Worm (Caenorhabditis elegans) whole organism, midembryonic: ENCODE measurements around the gene pxn-2.
A peak's percentile ranks its signal among the peaks of the same experiment; 100 is the strongest.

ENCODE experiments used
- T22C8.4 ChIP-seq: fragments of 200-800 bp; sonication (Bioruptor generic); IDR thresholded peaks from 2 replicates; pipeline ENCODE4 v1.3.6; 2022; ENCODE audit warnings: missing genetic modification characterization, missing compliant biosample characterization
- cog-1 ChIP-seq: sonication (generic microtip); optimal IDR thresholded peaks from 2 replicates; lab custom pipeline; 2016; ENCODE audit warnings: missing genetic modification characterization, missing compliant biosample characterization
- flt-1 ChIP-seq: fragments of 200-800 bp; sonication (Bioruptor generic); IDR thresholded peaks from 2 replicates; pipeline ENCODE4 v1.3.6; 2022; ENCODE audit warnings: missing genetic modification characterization, missing compliant biosample characterization
- klf-2 ChIP-seq: fragments of 200-800 bp; sonication (Bioruptor generic); conservative IDR thresholded peaks from 2 replicates; pipeline ENCODE4 v1.3.6; 2022; ENCODE audit warnings: missing genetic modification reagents, missing genetic modification characterization, missing compliant biosample characterization
- med-1 ChIP-seq: sonication (generic microtip); optimal IDR thresholded peaks from 2 replicates; lab custom pipeline; 2017; ENCODE audit warnings: missing genetic modification characterization, mild to moderate bottlenecking, missing compliant biosample characterization, antibody characterized with exemption, missing genetic modification reagents; ENCODE audit not compliant: insufficient read depth
- ref-1 ChIP-seq: fragments of 200-800 bp; sonication (Bioruptor generic); conservative IDR thresholded peaks from 2 replicates; pipeline ENCODE4 v1.3.6; 2022; ENCODE audit warnings: missing genetic modification reagents, missing genetic modification characterization, missing compliant biosample characterization
- tab-1 ChIP-seq: fragments of 200-800 bp; sonication (Bioruptor generic); IDR thresholded peaks from 2 replicates; pipeline ENCODE4 v1.3.6; 2022; ENCODE audit warnings: missing genetic modification characterization, missing compliant biosample characterization
- ztf-23 ChIP-seq: fragments of 200-800 bp; sonication (Bioruptor generic); IDR thresholded peaks from 2 replicates; pipeline ENCODE4 v1.3.6; 2022; ENCODE audit warnings: missing genetic modification reagents, missing genetic modification characterization, missing compliant biosample characterization
- ztf-29 ChIP-seq: fragments of 200-800 bp; sonication (Bioruptor generic); IDR thresholded peaks from 2 replicates; pipeline ENCODE4 v1.3.6; 2022; ENCODE audit warnings: missing genetic modification reagents, missing genetic modification characterization, missing compliant biosample characterization

pxn-2 gene

ce11 chrX:10981374-10981773 lies 2.3 kb upstream of the pxn-2 start:
- TF ChIP-seq T22C8.4 (GFP tag; lab: Robert Waterston, UW) (no peak), tab-1 (no peak), klf-2 (GFP tag; lab: Robert Waterston, UW) (no peak), cog-1 (tag; lab: Kevin White, UChicago) (no peak)

- TF ChIP-seq flt-1 (no peak), T22C8.4 (GFP tag; lab: Robert Waterston, UW) (no peak), klf-2 (GFP tag; lab: Robert Waterston, UW) (no peak), ztf-29 (GFP tag; lab: Robert Waterston, UW) (no peak), cog-1 (tag; lab: Kevin White, UChicago) (no peak), med-1 (GFP tag; lab: Kevin White, UChicago) (no peak), tab-1 (no peak), ref-1 (no peak), ztf-23 (GFP tag; lab: Robert Waterston, UW) (no peak)
Measured at ce11 chrX:10976447-10977196, 2.5 kb downstream of the pxn-2 start.

ce11 chrX:10971118-10971517 lies 8.0 kb downstream of the pxn-2 start:
- TF ChIP-seq med-1 (GFP tag; lab: Kevin White, UChicago) (no peak), cog-1 (tag; lab: Kevin White, UChicago) (no peak), flt-1 (no peak), ref-1 (no peak), klf-2 (GFP tag; lab: Robert Waterston, UW) (no peak), T22C8.4 (GFP tag; lab: Robert Waterston, UW) (no peak), ztf-29 (GFP tag; lab: Robert Waterston, UW) (no peak), ztf-23 (GFP tag; lab: Robert Waterston, UW) (no peak), tab-1 (no peak)

ce11 chrX:10970629-10971028 lies 8.5 kb downstream of the pxn-2 start, which contains the start of gene K09C8.8:
TSS of gene K09C8.8 (plus strand) at chrX:10970929.
- TF ChIP-seq klf-2 (GFP tag; lab: Robert Waterston, UW) (no peak), ref-1 (no peak), ztf-23 (GFP tag; lab: Robert Waterston, UW) (no peak), cog-1 (tag; lab: Kevin White, UChicago) (no peak), tab-1 (no peak), flt-1 (no peak), ztf-29 (GFP tag; lab: Robert Waterston, UW) (no peak), med-1 (GFP tag; lab: Kevin White, UChicago) (no peak)

- TF ChIP-seq med-1 (GFP tag; lab: Kevin White, UChicago) (no peak), ztf-29 (GFP tag; lab: Robert Waterston, UW) (no peak), tab-1 (no peak), T22C8.4 (GFP tag; lab: Robert Waterston, UW) (no peak), ztf-23 (GFP tag; lab: Robert Waterston, UW) (no peak), ref-1 (no peak), klf-2 (GFP tag; lab: Robert Waterston, UW) (no peak), cog-1 (tag; lab: Kevin White, UChicago) (no peak), flt-1 (no peak)
Measured at ce11 chrX:10967698-10968097, 11.4 kb downstream of the pxn-2 start, which contains the start of gene K09C8.9. TSS of gene K09C8.9 (minus strand) at chrX:10967798.

- no peak for TF ChIP-seq med-1 (GFP tag; lab: Kevin White, UChicago)
- TF ChIP-seq flt-1 = no peak
- TF ChIP-seq T22C8.4 (GFP tag; lab: Robert Waterston, UW) = no peak
- no peak for TF ChIP-seq ref-1
- no peak for TF ChIP-seq cog-1 (tag; lab: Kevin White, UChicago)
- TF ChIP-seq tab-1 = no peak
- TF ChIP-seq klf-2 (GFP tag; lab: Robert Waterston, UW) = no peak
- TF ChIP-seq ztf-29 (GFP tag; lab: Robert Waterston, UW) = no peak
- TF ChIP-seq ztf-23 (GFP tag; lab: Robert Waterston, UW) = no peak
Measured at ce11 chrX:10966251-10966650, 12.8 kb downstream of the pxn-2 start, which contains the start of gene lge-1. TSS of gene lge-1 (plus strand) at chrX:10966551.

- no peak for TF ChIP-seq tab-1
Measured at ce11 chrX:10965508-10965907, 13.6 kb downstream of the pxn-2 start.

ce11 chrX:10963453-10964046 lies 15.5 kb downstream of the pxn-2 start, which contains the start of gene nas-10:
TSS of gene nas-10 (minus strand) at chrX:10963503.
- TF ChIP-seq tab-1 = peak; percentile 90
- TF ChIP-seq ztf-29 (GFP tag; lab: Robert Waterston, UW) = peak; percentile 82
- peak; percentile 95 for TF ChIP-seq flt-1
- no peak for TF ChIP-seq med-1 (GFP tag; lab: Kevin White, UChicago)
- peak; percentile 87 for TF ChIP-seq klf-2 (GFP tag; lab: Robert Waterston, UW)
- TF ChIP-seq ref-1 = peak; percentile 75
- TF ChIP-seq ztf-23 (GFP tag; lab: Robert Waterston, UW) = peak; percentile 95
- TF ChIP-seq T22C8.4 (GFP tag; lab: Robert Waterston, UW) = peak; percentile 90
- TF ChIP-seq cog-1 (tag; lab: Kevin White, UChicago) = peak; percentile 79

- TF ChIP-seq klf-2 (GFP tag; lab: Robert Waterston, UW) = no peak
- TF ChIP-seq ztf-23 (GFP tag; lab: Robert Waterston, UW) = no peak
- TF ChIP-seq ref-1 = no peak
- TF ChIP-seq flt-1 = no peak
- TF ChIP-seq T22C8.4 (GFP tag; lab: Robert Waterston, UW) = no peak
- TF ChIP-seq cog-1 (tag; lab: Kevin White, UChicago) = no peak
- TF ChIP-seq med-1 (GFP tag; lab: Kevin White, UChicago) = no peak
- TF ChIP-seq tab-1 = no peak
- TF ChIP-seq ztf-29 (GFP tag; lab: Robert Waterston, UW) = no peak
Measured at ce11 chrX:10961724-10962123, 17.4 kb downstream of the pxn-2 start.
